Worm (Caenorhabditis elegans): ENCODE measurements around the gene T14B4.5.

DNA sequence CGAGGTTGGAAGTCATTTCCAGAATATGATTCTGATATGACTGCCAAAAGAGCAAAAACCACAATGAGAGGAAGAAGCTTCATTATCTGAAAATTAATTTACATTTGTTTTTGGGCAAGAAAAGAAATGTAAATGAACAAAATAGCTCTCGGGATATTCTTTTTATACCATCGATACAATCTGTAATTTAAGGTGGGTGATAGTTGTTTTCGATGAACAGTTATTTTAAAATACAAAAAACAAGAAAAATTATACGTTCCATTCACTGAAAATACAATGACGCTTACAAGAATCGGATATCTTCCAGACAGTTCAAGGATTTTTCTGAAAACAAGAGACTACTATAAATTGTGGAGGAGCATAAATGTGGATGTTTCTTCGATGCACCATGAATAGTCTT lies 28.0 kb downstream of the T14B4.5 start, which contains the start of gene ins-15:
- TF ChIP-seq ceh-28 (tag; optimal IDR thresholded peaks at IDR 0.05) (no peak), pha-4 (GFP tag; IDR thresholded peaks at IDR 0.05) (no peak), pha-4 (tag; optimal IDR thresholded peaks at IDR 0.05) (no peak), Y105C5A.15 (GFP tag; IDR thresholded peaks at IDR 0.05) (no peak), unc-62 (GFP tag; optimal IDR thresholded peaks at IDR 0.05 in 1 of 2) (no peak), unc-62 (tag; optimal IDR thresholded peaks at IDR 0.05) (no peak), ztf-11 (tag; optimal IDR thresholded peaks at IDR 0.05) (no peak), nhr-25 (tag; optimal IDR thresholded peaks at IDR 0.05; ENCODE audit: borderline replicate concordance, insufficient read depth) (no peak), aly-2 (tag; optimal IDR thresholded peaks at IDR 0.05) (no peak), skn-1 (tag; optimal IDR thresholded peaks at IDR 0.05) (no peak), mep-1 (tag; optimal IDR thresholded peaks at IDR 0.05) (no peak), daf-16 (GFP tag; optimal IDR thresholded peaks at IDR 0.05) (no peak), daf-16 (tag; optimal IDR thresholded peaks at IDR 0.05) (no peak), ctbp-1 (GFP tag; IDR thresholded peaks at IDR 0.05) (no peak)
